Fruit fly (Drosophila melanogaster): Measurements from ENCODE around the gene CG31683.

Gene CG31683

dm6 chr2L:20479694-20480093 is 29.9 kb upstream of the CG31683 start:
- TF ChIP-seq psq (GFP tag; optimal IDR thresholded peaks at IDR 0.05), result no peak
- no peak for TF ChIP-seq OdsH (GFP tag; optimal IDR thresholded peaks at IDR 0.05)
- TF ChIP-seq woc (GFP tag; optimal IDR thresholded peaks at IDR 0.05), result no peak
- TF ChIP-seq CrebA (GFP tag; optimal IDR thresholded peaks at IDR 0.05; ENCODE audit: borderline replicate concordance), result no peak
- no peak for TF ChIP-seq Mio (GFP tag; optimal IDR thresholded peaks at IDR 0.05)
- TF ChIP-seq sv (GFP tag; optimal IDR thresholded peaks at IDR 0.05), result no peak
- TF ChIP-seq dmrt93B (GFP tag; optimal IDR thresholded peaks at IDR 0.05), result no peak
- TF ChIP-seq foxo (GFP tag; optimal IDR thresholded peaks at IDR 0.05), result no peak
- TF ChIP-seq h (GFP tag; optimal IDR thresholded peaks at IDR 0.05), result no peak
- TF ChIP-seq brk (GFP tag; optimal IDR thresholded peaks at IDR 0.05), result no peak
- no peak for TF ChIP-seq HLH106 (tag; optimal IDR thresholded peaks at IDR 0.05)
- TF ChIP-seq Jra (GFP tag; optimal IDR thresholded peaks at IDR 0.05), result no peak
- TF ChIP-seq lola (GFP tag; optimal IDR thresholded peaks at IDR 0.05), result no peak

DNA sequence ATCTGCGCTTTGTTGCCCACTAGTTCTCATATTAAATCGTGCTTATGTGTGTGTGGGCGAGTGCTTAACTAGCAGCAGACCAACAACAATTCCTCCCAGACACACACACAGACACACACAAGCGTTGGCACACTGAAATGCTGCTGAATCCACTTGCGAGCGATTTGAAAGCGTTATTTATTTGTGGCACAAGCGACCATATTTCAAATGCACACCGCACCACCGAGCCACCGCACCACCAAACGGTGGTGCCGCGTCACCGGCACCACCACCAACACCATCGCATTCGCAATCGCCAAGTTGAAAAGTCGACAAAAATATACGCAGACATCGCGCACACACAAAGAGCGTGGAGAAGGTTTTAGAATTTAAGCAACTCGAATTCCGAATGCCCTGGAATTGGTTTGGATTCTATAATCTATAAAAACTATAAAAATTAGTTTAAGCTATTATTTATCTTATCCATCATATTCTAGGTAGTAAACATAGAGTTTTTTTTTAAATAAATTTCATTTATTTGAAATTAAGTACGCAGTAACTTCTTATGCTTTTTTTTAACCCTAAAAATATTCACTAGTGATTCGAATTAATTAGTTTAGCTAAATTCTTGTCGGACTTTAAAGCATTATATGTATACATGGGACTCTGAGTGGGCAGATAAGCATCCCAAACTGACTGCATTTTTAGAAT is 28.9 kb upstream of the CG31683 start:
- TF ChIP-seq dmrt93B (GFP tag; optimal IDR thresholded peaks at IDR 0.05) (no peak), dl (GFP tag; optimal IDR thresholded peaks at IDR 0.05; ENCODE audit: insufficient read depth in 1 of 2, partially characterized antibody in 2 of 2) (no peak), GATAd (GFP tag; optimal IDR thresholded peaks at IDR 0.05) (no peak), fru (GFP tag; optimal IDR thresholded peaks at IDR 0.05) (no peak), psq (GFP tag; optimal IDR thresholded peaks at IDR 0.05) (no peak), brk (GFP tag; optimal IDR thresholded peaks at IDR 0.05) (no peak), dsf (GFP tag; optimal IDR thresholded peaks at IDR 0.05; ENCODE audit: borderline replicate concordance) (no peak), CG32264 (GFP tag; optimal IDR thresholded peaks at IDR 0.05) (no peak), lola (GFP tag; optimal IDR thresholded peaks at IDR 0.05) (no peak), sv (GFP tag; optimal IDR thresholded peaks at IDR 0.05) (no peak), Abd-B (GFP tag; optimal IDR thresholded peaks at IDR 0.05) (no peak), HLH106 (tag; optimal IDR thresholded peaks at IDR 0.05) (no peak)

DNA sequence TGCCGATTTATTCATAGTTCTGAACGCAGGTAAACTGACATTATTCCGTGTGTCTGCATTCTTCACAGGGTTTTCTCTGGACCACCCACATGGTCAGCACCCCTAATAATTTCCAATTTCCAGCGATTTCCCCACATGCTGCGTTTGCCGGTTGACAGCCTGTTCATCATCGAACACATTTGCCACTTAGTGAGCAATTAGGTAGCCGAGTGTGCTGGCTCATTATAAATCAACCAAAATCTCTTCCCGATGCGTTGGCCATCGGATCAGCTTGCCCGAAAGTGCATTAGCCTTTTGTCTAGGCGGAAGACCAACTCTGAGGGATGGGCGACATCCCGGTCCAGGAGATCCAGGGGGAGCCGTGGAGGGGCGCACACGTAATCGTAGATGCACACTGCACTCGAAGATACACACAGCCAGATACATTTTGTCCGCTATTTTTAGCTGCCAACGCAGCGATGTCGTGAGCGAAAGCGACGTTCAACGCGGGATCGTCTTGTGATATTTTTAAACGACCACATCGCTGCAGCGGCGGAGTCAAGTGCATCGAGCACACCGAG is 27.0 kb upstream of the CG31683 start:
- TF ChIP-seq brk (GFP tag; optimal IDR thresholded peaks at IDR 0.05) (no peak), Jra (GFP tag; optimal IDR thresholded peaks at IDR 0.05) (no peak), br (GFP tag; optimal IDR thresholded peaks at IDR 0.05) (no peak)

DNA sequence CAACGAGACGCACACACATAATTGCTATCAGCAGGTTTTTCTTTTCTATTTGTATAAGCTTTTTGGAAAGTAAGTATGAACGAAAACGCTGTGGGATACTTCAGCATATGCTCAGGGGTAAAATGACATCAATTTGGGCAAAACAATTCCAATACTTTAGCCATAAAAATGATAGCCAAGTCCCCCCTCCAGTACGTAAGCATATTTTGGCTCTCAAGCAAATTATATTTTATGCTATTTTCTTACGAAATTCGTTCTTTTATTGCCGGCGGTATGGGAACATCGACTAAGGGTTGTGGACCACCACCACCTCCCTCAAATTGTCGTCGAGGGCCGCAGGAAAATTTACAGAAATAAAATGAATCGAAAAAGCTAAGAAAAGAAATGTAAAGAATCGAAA is 23.5 kb upstream of the CG31683 start, which contains the start of gene CG43233:
Gene CG43233 (minus strand): TSS at position 101 of the 400 bp plus-strand sequence.
- TF ChIP-seq CG9705 (GFP tag; optimal IDR thresholded peaks at IDR 0.05) (no peak), Hr83 (GFP tag; optimal IDR thresholded peaks at IDR 0.05; ENCODE audit: poor library complexity, severe bottlenecking) (no peak), Dfd (GFP tag; optimal IDR thresholded peaks at IDR 0.05) (no peak), N (GFP tag; optimal IDR thresholded peaks at IDR 0.05) (no peak), Hnf4 (GFP tag; optimal IDR thresholded peaks at IDR 0.05) (no peak), brk (GFP tag; optimal IDR thresholded peaks at IDR 0.05) (no peak), dmrt93B (GFP tag; optimal IDR thresholded peaks at IDR 0.05) (no peak), fru (GFP tag; optimal IDR thresholded peaks at IDR 0.05) (no peak), ey (GFP tag; optimal IDR thresholded peaks at IDR 0.05) (no peak), CG32264 (GFP tag; optimal IDR thresholded peaks at IDR 0.05) (no peak), Abd-B (GFP tag; optimal IDR thresholded peaks at IDR 0.05) (no peak), jim (GFP tag; optimal IDR thresholded peaks at IDR 0.05) (no peak), Jra (GFP tag; optimal IDR thresholded peaks at IDR 0.05) (no peak), pan (optimal IDR thresholded peaks at IDR 0.05) (no peak), Mio (GFP tag; optimal IDR thresholded peaks at IDR 0.05) (no peak), sage (GFP tag; optimal IDR thresholded peaks at IDR 0.05) (no peak), usp (GFP tag; optimal IDR thresholded peaks at IDR 0.05) (no peak)

DNA sequence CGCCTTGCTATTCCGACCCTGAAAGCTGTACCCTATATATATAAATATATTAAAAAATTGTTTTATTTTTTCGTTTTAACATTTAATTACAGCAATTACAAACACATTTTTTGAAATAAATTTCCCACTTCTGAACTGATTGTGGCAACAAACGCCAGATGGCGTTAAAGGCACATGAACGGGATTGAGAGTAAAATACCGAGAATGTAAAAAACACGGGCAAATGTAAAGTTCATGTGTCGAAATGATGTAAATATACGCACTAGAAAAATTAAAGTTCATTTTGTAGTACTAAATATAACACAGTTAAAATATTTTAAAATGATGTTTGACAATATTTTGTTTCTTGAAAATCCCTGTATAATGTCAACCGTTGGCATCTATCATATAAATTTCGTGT is 14.6 kb upstream of the CG31683 start:
- no peak for TF ChIP-seq Sp1 (GFP tag; optimal IDR thresholded peaks at IDR 0.05)
- TF ChIP-seq h (GFP tag; optimal IDR thresholded peaks at IDR 0.05), result no peak
- no peak for TF ChIP-seq jim (GFP tag; optimal IDR thresholded peaks at IDR 0.05)
- no peak for TF ChIP-seq rgr (GFP tag; optimal IDR thresholded peaks at IDR 0.05)
- no peak for TF ChIP-seq usp (GFP tag; optimal IDR thresholded peaks at IDR 0.05)
- TF ChIP-seq GATAd (GFP tag; optimal IDR thresholded peaks at IDR 0.05), result no peak
- no peak for TF ChIP-seq Rel (GFP tag; optimal IDR thresholded peaks at IDR 0.05)
- TF ChIP-seq Rel (tag; optimal IDR thresholded peaks at IDR 0.05), result no peak
- no peak for TF ChIP-seq dl (GFP tag; optimal IDR thresholded peaks at IDR 0.05; ENCODE audit: insufficient read depth in 1 of 2, partially characterized antibody in 2 of 2)
- TF ChIP-seq Hr78 (GFP tag; optimal IDR thresholded peaks at IDR 0.05), result no peak

Data from whole organism, wandering third instar larva.